Worm (Caenorhabditis elegans): ENCODE results near the gene Y43F8A.2.

The Y43F8A.2 gene

ce11 chrV:19421131-19421530 is 49.8 kb downstream of the Y43F8A.2 start, which contains the start of gene C25F9.2:
TSS of gene C25F9.2 (plus strand) at chrV:19421471.
- no peak for TF ChIP-seq nhr-77 (tag; optimal IDR thresholded peaks at IDR 0.05)
- no peak for TF ChIP-seq nhr-21 (tag; optimal IDR thresholded peaks at IDR 0.05)
- no peak for TF ChIP-seq ama-1 (optimal IDR thresholded peaks at IDR 0.05)
- peak; percentile 47 for TF ChIP-seq nhr-25 (tag; optimal IDR thresholded peaks at IDR 0.05)
- TF ChIP-seq C34F6.9 (tag; optimal IDR thresholded peaks at IDR 0.05) = no peak
- no peak for TF ChIP-seq blmp-1 (tag; optimal IDR thresholded peaks at IDR 0.05; ENCODE audit: insufficient read depth)
- no peak for TF ChIP-seq ztf-1 (GFP tag; conservative IDR thresholded peaks at IDR 0.05)
- no peak for TF ChIP-seq Y55F3AM.14 (GFP tag; optimal IDR thresholded peaks at IDR 0.05)

Data from whole organism, L2 larva.